Fruit fly (Drosophila melanogaster) whole organism, wandering third instar larva: ENCODE results near the gene Rim2.

ENCODE experiments used
- Abd-B ChIP-seq: fragments of >200 bp; optimal IDR thresholded peaks from 2 replicates; lab custom pipeline; 2017; ENCODE audit warnings: missing biosample characterization, missing genetic modification characterization
- CrebA ChIP-seq: fragments of 200-800 bp; sonication (Bioruptor generic); optimal IDR thresholded peaks from 2 replicates; lab custom pipeline; 2016; ENCODE audit warnings: missing biosample characterization, mild to moderate bottlenecking, missing genetic modification characterization, borderline replicate concordance
- Dfd ChIP-seq: fragments of >200 bp; optimal IDR thresholded peaks from 2 replicates; lab custom pipeline; 2017; ENCODE audit warnings: missing biosample characterization, missing genetic modification characterization
- Dif ChIP-seq: fragments of 200-275, 200-300 bp; sonication (Bioruptor generic); optimal IDR thresholded peaks from 2 replicates; lab custom pipeline; 2018; ENCODE audit warnings: missing biosample characterization, missing genetic modification characterization; ENCODE audit not compliant: partially characterized antibody
- GATAd ChIP-seq: sonication (Bioruptor generic); optimal IDR thresholded peaks from 2 replicates; lab custom pipeline; 2016; ENCODE audit warnings: missing biosample characterization, missing genetic modification characterization
- HLH106 ChIP-seq: fragments of 200-800 bp; optimal IDR thresholded peaks from 3 replicates; lab custom pipeline; 2019; ENCODE audit warnings: missing biosample characterization, mild to moderate bottlenecking, missing genetic modification characterization, moderate library complexity
- Hnf4 ChIP-seq: fragments of 200-800 bp; sonication (Bioruptor generic); optimal IDR thresholded peaks from 2 replicates; lab custom pipeline; 2016; ENCODE audit warnings: missing biosample characterization, mild to moderate bottlenecking, missing genetic modification characterization
- Hr78 ChIP-seq: fragments of >200 bp; optimal IDR thresholded peaks from 2 replicates; lab custom pipeline; 2017; ENCODE audit warnings: missing biosample characterization, missing genetic modification characterization
- Hr83 ChIP-seq: fragments of 200-300 bp; sonication (Bioruptor generic); optimal IDR thresholded peaks from 2 replicates; lab custom pipeline; 2016; ENCODE audit warnings: missing biosample characterization, mild to moderate bottlenecking, missing genetic modification characterization, moderate library complexity; ENCODE audit not compliant: poor library complexity, severe bottlenecking
- Jra ChIP-seq: sonication (Bioruptor generic); optimal IDR thresholded peaks from 2 replicates; lab custom pipeline; 2016; ENCODE audit warnings: missing biosample characterization, missing genetic modification characterization
- Mio ChIP-seq: sonication (Bioruptor generic); optimal IDR thresholded peaks from 2 replicates; lab custom pipeline; 2016; ENCODE audit warnings: missing biosample characterization, missing genetic modification characterization
- Myc ChIP-seq: fragments of >200 bp; optimal IDR thresholded peaks from 2 replicates; lab custom pipeline; 2017
- OdsH ChIP-seq: fragments of 200-800 bp; sonication (Bioruptor generic); optimal IDR thresholded peaks from 2 replicates; lab custom pipeline; 2016; ENCODE audit warnings: missing biosample characterization, mild to moderate bottlenecking, missing genetic modification characterization
- Rel ChIP-seq, 2 experiments: fragments of 200-800 bp; sonication (Bioruptor generic) in 1 of 2; optimal IDR thresholded peaks; 2 replicates in 1 of 2; 3 replicates in 1 of 2; lab custom pipeline; 2016 to 2019; ENCODE audit warnings: mild to moderate bottlenecking in 2 of 2, missing biosample characterization in 2 of 2, missing genetic modification characterization in 2 of 2, moderate library complexity in 1 of 2
- Sp1 ChIP-seq: fragments of 200-800 bp; sonication (Bioruptor generic); optimal IDR thresholded peaks from 3 replicates; lab custom pipeline; 2019; ENCODE audit warnings: missing biosample characterization, mild to moderate bottlenecking, missing genetic modification characterization, moderate library complexity
- Vsx2 ChIP-seq: fragments of 200-300, 225-300 bp; sonication (Bioruptor generic); optimal IDR thresholded peaks from 2 replicates; lab custom pipeline; 2018; ENCODE audit warnings: missing biosample characterization, missing genetic modification characterization; ENCODE audit not compliant: partially characterized antibody
- br ChIP-seq: fragments of 200-800 bp; sonication (Bioruptor generic); optimal IDR thresholded peaks from 2 replicates; lab custom pipeline; 2016; ENCODE audit warnings: missing biosample characterization, missing genetic modification characterization
- brk ChIP-seq: fragments of 200-800 bp; sonication (Bioruptor generic); optimal IDR thresholded peaks from 2 replicates; lab custom pipeline; 2016; ENCODE audit warnings: missing biosample characterization, mild to moderate bottlenecking, missing genetic modification characterization
- dl ChIP-seq, 2 experiments: fragments of 175-275, 200-275 bp in 1 of 2; fragments of 200-275 bp in 1 of 2; sonication (Bioruptor generic); optimal IDR thresholded peaks; lab custom pipeline; 2018; ENCODE audit warnings: mild to moderate bottlenecking in 2 of 2, missing biosample characterization in 2 of 2, missing genetic modification characterization in 2 of 2, moderate library complexity in 2 of 2; ENCODE audit not compliant: partially characterized antibody in 2 of 2, insufficient read depth in 1 of 2
- dmrt93B ChIP-seq: fragments of 200-800 bp; sonication (Bioruptor generic); optimal IDR thresholded peaks from 2 replicates; lab custom pipeline; 2018; ENCODE audit warnings: missing biosample characterization, mild to moderate bottlenecking, missing genetic modification characterization
- dsf ChIP-seq: sonication (Bioruptor generic); optimal IDR thresholded peaks from 2 replicates; lab custom pipeline; 2016; ENCODE audit warnings: missing biosample characterization, missing genetic modification characterization, borderline replicate concordance
- ey ChIP-seq: fragments of 200-800 bp; sonication (Bioruptor generic); optimal IDR thresholded peaks from 2 replicates; lab custom pipeline; 2016; ENCODE audit warnings: missing biosample characterization, missing genetic modification characterization
- foxo ChIP-seq, 2 experiments: fragments of 200-800 bp; sonication (Bioruptor generic); optimal IDR thresholded peaks; 2 replicates in 1 of 2; 3 replicates in 1 of 2; lab custom pipeline; 2016 to 2017; ENCODE audit warnings: missing biosample characterization in 2 of 2, missing genetic modification characterization in 2 of 2
- fru ChIP-seq: fragments of 200-800 bp; sonication (Bioruptor generic); optimal IDR thresholded peaks from 3 replicates; lab custom pipeline; 2016; ENCODE audit warnings: missing biosample characterization, mild to moderate bottlenecking, missing genetic modification characterization
- h ChIP-seq: fragments of 200-800 bp; sonication (Bioruptor generic); optimal IDR thresholded peaks from 3 replicates; lab custom pipeline; 2016; ENCODE audit warnings: missing biosample characterization, mild to moderate bottlenecking, missing genetic modification characterization
- jim ChIP-seq: fragments of 175-275, 200-325 bp; sonication (Bioruptor generic); optimal IDR thresholded peaks from 2 replicates; lab custom pipeline; 2016; ENCODE audit warnings: missing biosample characterization, mild to moderate bottlenecking, missing genetic modification characterization
- pan ChIP-seq: fragments of >200 bp; optimal IDR thresholded peaks from 2 replicates; lab custom pipeline; 2017
- psq ChIP-seq: fragments of 200-800 bp; sonication (Bioruptor generic); optimal IDR thresholded peaks from 3 replicates; lab custom pipeline; 2017; ENCODE audit warnings: missing biosample characterization, mild to moderate bottlenecking, missing genetic modification characterization, moderate library complexity
- rgr ChIP-seq: fragments of 200-800 bp; sonication (Bioruptor generic); optimal IDR thresholded peaks from 3 replicates; lab custom pipeline; 2016; ENCODE audit warnings: missing biosample characterization, mild to moderate bottlenecking, missing genetic modification characterization
- sage ChIP-seq: fragments of 200-800 bp; sonication (Bioruptor generic); optimal IDR thresholded peaks from 2 replicates; lab custom pipeline; 2016; ENCODE audit warnings: missing biosample characterization, mild to moderate bottlenecking, missing genetic modification characterization
- sv ChIP-seq: fragments of 200-800 bp; sonication (Bioruptor generic); optimal IDR thresholded peaks from 3 replicates; lab custom pipeline; 2016; ENCODE audit warnings: missing biosample characterization, missing genetic modification characterization
- usp ChIP-seq: fragments of >200 bp; optimal IDR thresholded peaks from 2 replicates; lab custom pipeline; 2017; ENCODE audit warnings: missing biosample characterization, missing genetic modification characterization
- woc ChIP-seq: sonication (Bioruptor generic); optimal IDR thresholded peaks from 2 replicates; lab custom pipeline; 2016; ENCODE audit warnings: missing biosample characterization, mild to moderate bottlenecking, missing genetic modification characterization

Rim2 gene

dm6 chr2L:1748410-1748809 lies 24.2 kb upstream of the Rim2 start:
- TF ChIP-seq Hnf4 (GFP tag; lab: Kevin White, UChicago), result no peak
- TF ChIP-seq foxo (GFP tag; optimal IDR thresholded peaks at IDR 0.05; lab: Kevin White, UChicago), result no peak
- TF ChIP-seq Dfd (GFP tag; lab: Kevin White, UChicago), result no peak
- TF ChIP-seq Vsx2 (GFP tag; lab: Kevin White, UChicago), result peak; percentile 61
- no peak for TF ChIP-seq Rel (GFP tag; optimal IDR thresholded peaks at IDR 0.05; lab: Kevin White, UChicago)
- no peak for TF ChIP-seq Rel (tag; optimal IDR thresholded peaks at IDR 0.05; lab: Kevin White, UChicago)
- TF ChIP-seq Myc (lab: Kevin White, UChicago), result no peak
- TF ChIP-seq CrebA (GFP tag; lab: Kevin White, UChicago), result no peak
- no peak for TF ChIP-seq usp (GFP tag; lab: Kevin White, UChicago)

DNA sequence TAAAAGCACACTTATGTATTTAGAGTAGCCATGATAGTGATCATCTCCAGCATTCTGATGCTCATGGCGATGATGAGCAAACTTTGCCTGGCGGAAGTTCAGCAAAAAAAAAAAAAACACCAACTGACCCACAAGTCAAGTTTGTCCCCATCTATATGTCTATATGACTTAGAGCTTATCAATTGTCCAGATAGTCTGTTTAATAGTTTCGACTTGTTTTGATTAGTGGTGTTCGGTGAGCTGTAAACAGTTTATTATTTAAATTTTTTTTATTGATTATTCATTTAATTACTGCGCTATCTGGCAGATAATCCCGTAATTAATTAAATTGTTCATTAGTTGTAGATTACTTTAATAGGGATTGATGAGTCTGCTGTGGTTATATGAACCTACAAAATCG lies 19.6 kb upstream of the Rim2 start:
- TF ChIP-seq sv (GFP tag; lab: Kevin White, UChicago) (no peak), OdsH (GFP tag; lab: Kevin White, UChicago) (no peak), pan (lab: Kevin White, UChicago) (no peak), jim (no peak), dl (GFP tag; optimal IDR thresholded peaks at IDR 0.05; lab: Kevin White, UChicago; ENCODE audit: insufficient read depth in 1 of 2, partially characterized antibody in 2 of 2) (no peak), Abd-B (GFP tag; lab: Kevin White, UChicago) (no peak), fru (no peak), woc (GFP tag; lab: Kevin White, UChicago) (no peak), rgr (no peak), Dif (GFP tag; lab: Kevin White, UChicago) (no peak), GATAd (no peak), sage (GFP tag; lab: Kevin White, UChicago) (no peak), Sp1 (GFP tag; lab: Kevin White, UChicago) (no peak), CrebA (GFP tag; lab: Kevin White, UChicago) (no peak)

DNA sequence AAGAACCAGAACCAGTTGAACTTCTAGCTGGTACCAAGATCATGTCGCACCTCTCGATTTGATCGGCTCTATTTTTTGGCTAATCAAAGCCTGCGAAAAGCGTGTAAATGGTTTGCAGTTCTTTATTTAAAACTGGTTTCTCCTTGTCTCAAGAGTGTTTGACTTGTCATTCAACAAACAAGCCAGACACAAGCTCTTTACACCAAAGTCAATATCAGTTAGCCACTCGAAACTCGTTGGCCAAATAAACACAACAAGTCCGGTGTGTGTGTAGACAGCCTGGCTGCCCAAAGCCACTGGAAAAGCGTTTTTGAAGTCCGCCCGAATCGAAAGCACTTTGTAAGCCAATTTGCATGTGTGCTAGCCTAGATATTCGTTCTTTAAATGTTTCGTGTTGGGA lies 15.9 kb upstream of the Rim2 start:
- TF ChIP-seq brk (no peak), Mio (GFP tag; lab: Kevin White, UChicago) (no peak)

- no peak for TF ChIP-seq Hr78 (GFP tag; lab: Kevin White, UChicago)
- TF ChIP-seq pan (lab: Kevin White, UChicago), result no peak
- no peak for TF ChIP-seq usp (GFP tag; lab: Kevin White, UChicago)
- no peak for TF ChIP-seq Jra (GFP tag; lab: Kevin White, UChicago)
- TF ChIP-seq HLH106 (tag; lab: Kevin White, UChicago), result no peak
- TF ChIP-seq Mio (GFP tag; lab: Kevin White, UChicago), result no peak
- no peak for TF ChIP-seq Myc (lab: Kevin White, UChicago)
- no peak for TF ChIP-seq Hr83
- no peak for TF ChIP-seq dsf (GFP tag; lab: Kevin White, UChicago)
- TF ChIP-seq foxo (GFP tag; optimal IDR thresholded peaks at IDR 0.05; lab: Kevin White, UChicago), result no peak
- TF ChIP-seq Sp1 (GFP tag; lab: Kevin White, UChicago), result no peak
- TF ChIP-seq sage (GFP tag; lab: Kevin White, UChicago), result no peak
- no peak for TF ChIP-seq psq (GFP tag; lab: Kevin White, UChicago)
- no peak for TF ChIP-seq fru
Measured at dm6 chr2L:1738054-1738453, 13.9 kb upstream of the Rim2 start.

DNA sequence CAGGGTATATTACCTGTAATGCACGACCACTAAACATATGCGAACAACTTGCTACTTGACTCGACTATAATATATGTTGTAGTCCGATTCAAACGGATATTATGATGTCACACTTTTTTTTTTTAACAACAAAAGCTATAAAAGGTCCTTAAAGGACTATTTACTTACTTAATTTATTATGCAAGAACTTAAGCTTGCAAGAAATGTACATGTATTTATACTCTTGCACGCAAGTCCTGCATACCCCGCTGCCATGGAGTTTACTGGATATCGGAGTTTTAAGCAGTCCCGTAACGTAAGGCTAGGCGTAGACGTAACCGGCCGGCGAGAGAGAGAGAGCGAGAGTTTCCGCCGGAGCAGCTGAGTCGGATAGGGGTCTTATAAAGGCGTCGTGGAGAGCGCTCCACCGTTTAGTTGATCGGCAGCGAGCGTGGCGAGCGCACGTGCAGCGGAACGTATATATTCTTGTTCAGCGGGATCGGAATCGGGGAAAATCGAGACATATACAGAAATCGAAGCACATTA lies 12.9 kb upstream of the Rim2 start:
- peak; percentile 64 for TF ChIP-seq OdsH (GFP tag; lab: Kevin White, UChicago)
- TF ChIP-seq dmrt93B (GFP tag; lab: Kevin White, UChicago), result no peak
- TF ChIP-seq sv (GFP tag; lab: Kevin White, UChicago), result peak; percentile 92
- TF ChIP-seq dl (GFP tag; optimal IDR thresholded peaks at IDR 0.05; lab: Kevin White, UChicago; ENCODE audit: insufficient read depth in 1 of 2, partially characterized antibody in 2 of 2), result peak in 1 of 2 experiments; percentile 34
- TF ChIP-seq Dif (GFP tag; lab: Kevin White, UChicago), result peak; percentile 78
- no peak for TF ChIP-seq Mio (GFP tag; lab: Kevin White, UChicago)
- TF ChIP-seq br (GFP tag; lab: Kevin White, UChicago), result peak; percentile 48
- no peak for TF ChIP-seq Myc (lab: Kevin White, UChicago)
- TF ChIP-seq fru, result peak; percentile 78
- TF ChIP-seq rgr, result peak; percentile 46
- no peak for TF ChIP-seq dsf (GFP tag; lab: Kevin White, UChicago)
- TF ChIP-seq h (GFP tag; lab: Kevin White, UChicago), result peak; percentile 69
- peak; percentile 42 for TF ChIP-seq psq (GFP tag; lab: Kevin White, UChicago)
- TF ChIP-seq ey (GFP tag; lab: Kevin White, UChicago), result peak; percentile 77
- peak in 1 of 2 experiments; percentile 68 for TF ChIP-seq foxo (GFP tag; optimal IDR thresholded peaks at IDR 0.05; lab: Kevin White, UChicago)
- TF ChIP-seq HLH106 (tag; lab: Kevin White, UChicago), result peak; percentile 16
- peak; percentile 31 for TF ChIP-seq Hnf4 (GFP tag; lab: Kevin White, UChicago)
- TF ChIP-seq pan (lab: Kevin White, UChicago), result no peak
- no peak for TF ChIP-seq Hr83
- no peak for TF ChIP-seq Sp1 (GFP tag; lab: Kevin White, UChicago)
- TF ChIP-seq Rel (GFP tag; optimal IDR thresholded peaks at IDR 0.05; lab: Kevin White, UChicago), result no peak
- TF ChIP-seq Rel (tag; optimal IDR thresholded peaks at IDR 0.05; lab: Kevin White, UChicago), result no peak
